Fruit fly (Drosophila melanogaster) whole organism, embryonic: Measurements from ENCODE around the gene CG6724.

ENCODE experiments used
- Antp ChIP-seq: fragments of 200-800 bp; sonication (Bioruptor generic); optimal IDR thresholded peaks from 3 replicates; lab custom pipeline; 2016; ENCODE audit warnings: missing biosample characterization, missing genetic modification characterization
- B-H2 ChIP-seq: fragments of 200-800 bp; sonication (Bioruptor generic); optimal IDR thresholded peaks from 2 replicates; lab custom pipeline; 2018; ENCODE audit warnings: missing biosample characterization, mild to moderate bottlenecking, missing genetic modification characterization
- Bgb ChIP-seq: fragments of 200-800 bp; sonication (Bioruptor generic); IDR thresholded peaks from 2 replicates; pipeline ENCODE4 v1.3.6; 2022; ENCODE audit warnings: missing biosample characterization, missing genetic modification characterization; ENCODE audit not compliant: partially characterized antibody
- CG11456 ChIP-seq: fragments of 200-800 bp; sonication (Bioruptor generic); IDR thresholded peaks from 3 replicates; pipeline ENCODE4 v1.3.6; 2022; ENCODE audit warnings: missing biosample characterization, missing genetic modification characterization
- CG13287 ChIP-seq: fragments of 200-800 bp; sonication (Bioruptor generic); IDR thresholded peaks from 2 replicates; pipeline ENCODE4 v1.3.6; 2022; ENCODE audit warnings: missing biosample characterization, missing genetic modification characterization; ENCODE audit not compliant: partially characterized antibody
- CG13894 ChIP-seq: fragments of 200-800 bp; sonication (Bioruptor generic); optimal IDR thresholded peaks from 3 replicates; lab custom pipeline; 2018; ENCODE audit warnings: missing biosample characterization, mild to moderate bottlenecking, missing genetic modification characterization, moderate library complexity
- CG14050 ChIP-seq: fragments of 200-800 bp; sonication (Bioruptor generic); IDR thresholded peaks from 3 replicates; pipeline ENCODE4 v1.3.6; 2022; ENCODE audit warnings: missing biosample characterization, missing genetic modification characterization
- CG14860 ChIP-seq: fragments of 200-800 bp; sonication (Bioruptor generic); IDR thresholded peaks from 3 replicates; pipeline ENCODE4 v1.3.6; 2022; ENCODE audit warnings: missing biosample characterization, missing genetic modification characterization; ENCODE audit not compliant: partially characterized antibody
- CG15601 ChIP-seq: fragments of 200-800 bp; sonication (Bioruptor generic); optimal IDR thresholded peaks from 3 replicates; lab custom pipeline; 2019; ENCODE audit warnings: missing biosample characterization, mild to moderate bottlenecking, missing genetic modification characterization, moderate library complexity
- CG1603 ChIP-seq: fragments of 200-800 bp; sonication (Bioruptor generic); optimal IDR thresholded peaks from 2 replicates; lab custom pipeline; 2019; ENCODE audit warnings: missing biosample characterization, mild to moderate bottlenecking, missing genetic modification characterization, moderate library complexity
- CG17802 ChIP-seq: fragments of 200-800 bp; sonication (Bioruptor generic); optimal IDR thresholded peaks from 2 replicates; lab custom pipeline; 2018; ENCODE audit warnings: missing biosample characterization, mild to moderate bottlenecking, missing genetic modification characterization, moderate library complexity
- CG17829 ChIP-seq: fragments of 200-800 bp; optimal IDR thresholded peaks from 2 replicates; lab custom pipeline; 2019; ENCODE audit warnings: missing biosample characterization, mild to moderate bottlenecking, missing genetic modification characterization, moderate library complexity
- CG1832 ChIP-seq: fragments of 200-800 bp; sonication (Bioruptor generic); optimal IDR thresholded peaks from 2 replicates; lab custom pipeline; 2017; ENCODE audit warnings: missing biosample characterization, mild to moderate bottlenecking, missing genetic modification characterization, inconsistent platforms
- CG18764 ChIP-seq: fragments of 200-800 bp; sonication (Bioruptor generic); optimal IDR thresholded peaks from 3 replicates; lab custom pipeline; 2016; ENCODE audit warnings: missing biosample characterization, missing genetic modification characterization
- CG3065 ChIP-seq: fragments of 200-800 bp; sonication (Bioruptor generic); optimal IDR thresholded peaks from 2 replicates; lab custom pipeline; 2016; ENCODE audit warnings: missing biosample characterization, missing genetic modification characterization
- CG32532 ChIP-seq: fragments of 200-800 bp; sonication (Bioruptor generic); IDR thresholded peaks from 2 replicates; pipeline ENCODE4 v1.3.6; 2022; ENCODE audit warnings: missing biosample characterization, missing genetic modification characterization
- CG32772 ChIP-seq: fragments of 200-800 bp; sonication (Bioruptor generic); IDR thresholded peaks from 2 replicates; pipeline ENCODE4 v1.3.6; 2022; ENCODE audit warnings: missing biosample characterization, missing genetic modification characterization
- CG33557 ChIP-seq: fragments of 200-800 bp; sonication (Bioruptor generic); optimal IDR thresholded peaks from 2 replicates; lab custom pipeline; 2019; ENCODE audit warnings: missing biosample characterization, mild to moderate bottlenecking, missing genetic modification characterization, moderate library complexity
- CG34224 ChIP-seq: fragments of 200-800 bp; sonication (Bioruptor generic); IDR thresholded peaks from 3 replicates; pipeline ENCODE4 v1.3.6; 2022; ENCODE audit warnings: missing biosample characterization, missing genetic modification characterization; ENCODE audit not compliant: partially characterized antibody
- CG5245 ChIP-seq: fragments of 200-800 bp; sonication (Bioruptor generic); optimal IDR thresholded peaks from 3 replicates; lab custom pipeline; 2016; ENCODE audit warnings: missing biosample characterization, missing genetic modification characterization
- CG9797 ChIP-seq: fragments of 200-800 bp; sonication (Bioruptor generic); optimal IDR thresholded peaks from 3 replicates; lab custom pipeline; 2018; ENCODE audit warnings: missing biosample characterization, mild to moderate bottlenecking, missing genetic modification characterization
- CrebB ChIP-seq: fragments of 200-800 bp; sonication (Bioruptor generic); optimal IDR thresholded peaks from 3 replicates; lab custom pipeline; 2018; ENCODE audit warnings: missing biosample characterization, mild to moderate bottlenecking, missing genetic modification characterization
- Drgx ChIP-seq: fragments of 200-800 bp; sonication (Bioruptor generic); IDR thresholded peaks from 2 replicates; pipeline ENCODE4 v1.3.6; 2022; ENCODE audit warnings: missing biosample characterization, missing genetic modification characterization
- H15 ChIP-seq: fragments of 200-800 bp; sonication (Bioruptor generic); IDR thresholded peaks from 3 replicates; pipeline ENCODE4 v1.3.6; 2022; ENCODE audit warnings: missing biosample characterization, missing genetic modification characterization
- H2.0 ChIP-seq: fragments of 200-800 bp; sonication (Bioruptor generic); IDR thresholded peaks from 2 replicates; pipeline ENCODE4 v1.3.6; 2022; ENCODE audit warnings: missing biosample characterization, missing genetic modification characterization
- HmgZ ChIP-seq: fragments of 200-800 bp; sonication (Bioruptor generic); optimal IDR thresholded peaks from 2 replicates; lab custom pipeline; 2018; ENCODE audit warnings: missing biosample characterization, mild to moderate bottlenecking, missing genetic modification characterization
- Hsf ChIP-seq: fragments of 200-800 bp; sonication (Bioruptor generic); optimal IDR thresholded peaks from 3 replicates; lab custom pipeline; 2016; ENCODE audit warnings: missing biosample characterization, missing genetic modification characterization
- NC2β ChIP-seq: fragments of 200-800 bp; sonication (Bioruptor generic); optimal IDR thresholded peaks from 2 replicates; lab custom pipeline; 2016; ENCODE audit warnings: missing biosample characterization, missing genetic modification characterization
- Side ChIP-seq: fragments of 200-800 bp; sonication (Bioruptor generic); optimal IDR thresholded peaks from 2 replicates; lab custom pipeline; 2016; ENCODE audit warnings: missing biosample characterization, missing genetic modification characterization
- Tbp ChIP-seq: fragments of >200 bp; optimal IDR thresholded peaks from 2 replicates; lab custom pipeline; 2018; ENCODE audit warnings: missing biosample characterization, missing genetic modification characterization
- abd-A ChIP-seq: fragments of 200-800 bp; sonication (Bioruptor generic); optimal IDR thresholded peaks from 3 replicates; lab custom pipeline; 2019; ENCODE audit warnings: missing biosample characterization, mild to moderate bottlenecking, missing genetic modification characterization, moderate library complexity
- bcd ChIP-seq: fragments of 200-800 bp; sonication (Bioruptor generic); optimal IDR thresholded peaks from 2 replicates; lab custom pipeline; 2017; ENCODE audit warnings: missing biosample characterization, mild to moderate bottlenecking, missing genetic modification characterization
- bigmax ChIP-seq: fragments of 200-800 bp; sonication (Bioruptor generic); optimal IDR thresholded peaks from 2 replicates; lab custom pipeline; 2018; ENCODE audit warnings: missing biosample characterization, mild to moderate bottlenecking, missing genetic modification characterization
- br ChIP-seq: fragments of >200 bp; optimal IDR thresholded peaks from 2 replicates; lab custom pipeline; 2017
- cas ChIP-seq: fragments of 200-800 bp; sonication (Bioruptor generic); IDR thresholded peaks from 2 replicates; pipeline ENCODE4 v1.3.6; 2022; ENCODE audit warnings: missing biosample characterization, missing genetic modification characterization
- crp ChIP-seq, 2 experiments: fragments of 200-800 bp; sonication (Bioruptor generic); optimal IDR thresholded peaks; 2 replicates in 1 of 2; 3 replicates in 1 of 2; lab custom pipeline; 2017; ENCODE audit warnings: missing biosample characterization in 2 of 2, missing genetic modification characterization in 2 of 2, mild to moderate bottlenecking in 1 of 2, moderate library complexity in 1 of 2
- fu2 ChIP-seq: fragments of 200-800 bp; sonication (Bioruptor generic); optimal IDR thresholded peaks from 2 replicates; lab custom pipeline; 2016; ENCODE audit warnings: missing biosample characterization, missing genetic modification characterization
- grau ChIP-seq: fragments of 200-800 bp; optimal IDR thresholded peaks from 3 replicates; lab custom pipeline; 2019; ENCODE audit warnings: missing biosample characterization, mild to moderate bottlenecking, missing genetic modification characterization, moderate library complexity
- gro ChIP-seq: fragments of 200-800 bp; sonication (Bioruptor generic); optimal IDR thresholded peaks from 2 replicates; lab custom pipeline; 2016; ENCODE audit warnings: missing biosample characterization, missing genetic modification characterization
- gsb ChIP-seq: fragments of 200-800 bp; sonication (Bioruptor generic); IDR thresholded peaks from 2 replicates; pipeline ENCODE4 v1.3.6; 2022; ENCODE audit warnings: missing biosample characterization, missing genetic modification characterization
- hkb ChIP-seq, 2 experiments: fragments of 200-800 bp in 1 of 2; fragments of >200 bp in 1 of 2; sonication (Bioruptor generic) in 1 of 2; IDR thresholded peaks in 1 of 2; optimal IDR thresholded peaks in 1 of 2; 2 replicates each; pipeline versions ENCODE4 v1.3.6 to Lab custom; 2017 to 2022; ENCODE audit warnings: missing biosample characterization in 1 of 2, missing genetic modification characterization in 1 of 2
- jumu ChIP-seq: fragments of 200-800 bp; sonication (Bioruptor generic); optimal IDR thresholded peaks from 3 replicates; lab custom pipeline; 2016; ENCODE audit warnings: missing biosample characterization, missing genetic modification characterization
- klu ChIP-seq: fragments of 200-800 bp; sonication (Bioruptor generic); IDR thresholded peaks from 2 replicates; pipeline ENCODE4 v1.3.6; 2022; ENCODE audit warnings: missing biosample characterization, missing genetic modification characterization
- mld ChIP-seq: fragments of 200-800 bp; sonication (Bioruptor generic); IDR thresholded peaks from 3 replicates; pipeline ENCODE4 v1.3.6; 2022; ENCODE audit warnings: missing biosample characterization, missing genetic modification characterization; ENCODE audit not compliant: partially characterized antibody
- pan ChIP-seq, 4 experiments: fragments of >200 bp in 3 of 4; fragments of 200-800 bp in 1 of 4; sonication (Bioruptor generic) in 1 of 4; optimal IDR thresholded peaks in 3 of 4; IDR thresholded peaks in 1 of 4; 2 replicates each; pipeline versions ENCODE4 v1.3.6 to Lab custom; 2017 to 2022; ENCODE audit warnings: missing biosample characterization in 2 of 4, missing genetic modification characterization in 2 of 4, mixed read lengths in 1 of 4
- schlank ChIP-seq: fragments of 200-800 bp; sonication (Bioruptor generic); optimal IDR thresholded peaks from 2 replicates; lab custom pipeline; 2018; ENCODE audit warnings: missing biosample characterization, mild to moderate bottlenecking, missing genetic modification characterization
- so ChIP-seq: fragments of 200-800 bp; sonication (Bioruptor generic); IDR thresholded peaks from 3 replicates; pipeline ENCODE4 v1.3.6; 2022; ENCODE audit warnings: missing biosample characterization, missing genetic modification characterization
- tap ChIP-seq: fragments of 200-800 bp; optimal IDR thresholded peaks from 3 replicates; lab custom pipeline; 2019; ENCODE audit warnings: missing biosample characterization, mild to moderate bottlenecking, missing genetic modification characterization, moderate library complexity
- tin ChIP-seq: fragments of 200-800 bp; sonication (Bioruptor generic); optimal IDR thresholded peaks from 3 replicates; lab custom pipeline; 2016; ENCODE audit warnings: missing biosample characterization, missing genetic modification characterization
- tll ChIP-seq, 2 experiments: fragments of 200-800 bp in 1 of 2; fragments of >200 bp in 1 of 2; sonication (Bioruptor generic) in 1 of 2; optimal IDR thresholded peaks; 2 replicates each; lab custom pipeline; 2017 to 2019; ENCODE audit warnings: missing biosample characterization in 2 of 2, missing genetic modification characterization in 2 of 2, mild to moderate bottlenecking in 1 of 2, moderate library complexity in 1 of 2
- tx ChIP-seq: fragments of 200-800 bp; sonication (Bioruptor generic); optimal IDR thresholded peaks from 2 replicates; lab custom pipeline; 2016; ENCODE audit warnings: missing biosample characterization, missing genetic modification characterization

CG6724 gene

DNA sequence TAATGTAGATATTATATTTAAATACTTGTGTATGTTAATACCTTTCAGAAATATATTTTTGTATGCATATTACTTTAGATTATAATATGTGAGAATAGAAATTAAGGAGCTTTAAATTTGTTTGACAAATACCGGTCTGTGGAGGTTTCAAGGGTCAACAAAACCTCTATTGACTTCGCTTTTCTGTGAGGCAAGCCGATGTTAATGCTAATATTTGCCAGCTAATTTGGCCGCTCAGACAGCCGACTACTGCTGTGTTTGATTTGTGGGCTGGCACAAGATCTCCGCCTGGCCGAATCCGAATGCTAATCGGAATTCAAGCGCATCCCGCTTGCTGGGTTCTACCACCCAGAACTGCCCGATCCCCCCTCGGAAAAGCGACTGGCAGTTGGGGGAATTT lies 15.2 kb downstream of the CG6724 start:
- no peak for TF ChIP-seq CG14860 (GFP tag; lab: Robert Waterston, UW)
- no peak for TF ChIP-seq crp (GFP tag; optimal IDR thresholded peaks at IDR 0.05; lab: Kevin White, UChicago)
- TF ChIP-seq gsb (GFP tag; lab: Robert Waterston, UW): no peak
- no peak for TF ChIP-seq CG1832
- TF ChIP-seq abd-A (tag; lab: Kevin White, UChicago): no peak
- TF ChIP-seq tx (GFP tag; lab: Kevin White, UChicago): no peak
- no peak for TF ChIP-seq mld (GFP tag; lab: Robert Waterston, UW)
- TF ChIP-seq schlank (tag; lab: Kevin White, UChicago): no peak
- no peak for TF ChIP-seq B-H2
- TF ChIP-seq H15 (GFP tag; lab: Robert Waterston, UW): no peak
- TF ChIP-seq fu2: no peak
- no peak for TF ChIP-seq CG5245 (GFP tag; lab: Kevin White, UChicago)
- TF ChIP-seq CG11456 (GFP tag; lab: Robert Waterston, UW): no peak
- no peak for TF ChIP-seq CG17829
- TF ChIP-seq CG32532 (GFP tag; lab: Robert Waterston, UW): no peak; the same call in 1 of the 2 replicates
- TF ChIP-seq CG17802 (tag; lab: Kevin White, UChicago): no peak
- no peak for TF ChIP-seq Antp (GFP tag; lab: Kevin White, UChicago)
- TF ChIP-seq pan (optimal IDR thresholded peaks at IDR 0.05; lab: Kevin White, UChicago): no peak
- TF ChIP-seq pan (GFP tag; optimal IDR thresholded peaks at IDR 0.05 in 1 of 2, IDR thresholded peaks at IDR 0.05 in 1 of 2): peak in 1 of 2 experiments; percentile 27
- TF ChIP-seq CG14050 (GFP tag; lab: Robert Waterston, UW): no peak
- no peak for TF ChIP-seq jumu (GFP tag; lab: Kevin White, UChicago)
- TF ChIP-seq CG15601 (tag; lab: Kevin White, UChicago): no peak
- TF ChIP-seq Drgx: no peak
- no peak for TF ChIP-seq Hsf (GFP tag; lab: Kevin White, UChicago)
- TF ChIP-seq Tbp (GFP tag; lab: Kevin White, UChicago): no peak
- TF ChIP-seq H2.0: no peak
- TF ChIP-seq CG33557 (GFP tag; lab: Kevin White, UChicago): no peak
- no peak for TF ChIP-seq tap
- no peak for TF ChIP-seq NC2β (GFP tag; lab: Kevin White, UChicago)
- TF ChIP-seq br (lab: Kevin White, UChicago): no peak
- no peak for TF ChIP-seq CG18764
- no peak for TF ChIP-seq Bgb (GFP tag; lab: Robert Waterston, UW)
- TF ChIP-seq cas: no peak
- TF ChIP-seq gro (GFP tag; lab: Kevin White, UChicago): no peak
- no peak for TF ChIP-seq CG9797
- no peak for TF ChIP-seq CrebB (tag; lab: Kevin White, UChicago)
- TF ChIP-seq tin (GFP tag; lab: Kevin White, UChicago): no peak
- TF ChIP-seq bigmax (GFP tag; lab: Kevin White, UChicago): no peak
- TF ChIP-seq CG13287 (GFP tag; lab: Robert Waterston, UW): no peak
- 0 out of 3 replicates have a peak, but pooled peaks have one; percentile 11 for TF ChIP-seq so (GFP tag; lab: Robert Waterston, UW)
- no peak for TF ChIP-seq bcd
- no peak for TF ChIP-seq klu (GFP tag; lab: Robert Waterston, UW)
- peak; percentile 30 for TF ChIP-seq CG1603 (tag; lab: Kevin White, UChicago)
- TF ChIP-seq CG32772 (GFP tag; lab: Robert Waterston, UW): no peak
- no peak for TF ChIP-seq grau
- no peak for TF ChIP-seq HmgZ (tag; lab: Kevin White, UChicago)
- peak; percentile 64 for TF ChIP-seq hkb (optimal IDR thresholded peaks at IDR 0.05; lab: Kevin White, UChicago)
- no peak; the same call in 1 of the 2 replicates for TF ChIP-seq hkb (GFP tag; IDR thresholded peaks at IDR 0.05; lab: Robert Waterston, UW)
- no peak for TF ChIP-seq CG3065 (GFP tag; lab: Kevin White, UChicago)
- TF ChIP-seq CG13894 (tag; lab: Kevin White, UChicago): no peak
- no peak for TF ChIP-seq Side (GFP tag; lab: Kevin White, UChicago)
- TF ChIP-seq tll (GFP tag; optimal IDR thresholded peaks at IDR 0.05; lab: Kevin White, UChicago): no peak
- no peak for TF ChIP-seq CG34224 (GFP tag; lab: Robert Waterston, UW)
